Worm (Caenorhabditis elegans) whole organism, early embryonic: ENCODE measurements around the gene arrd-23.

ENCODE experiments used
- ama-1 ChIP-seq: fragments of 150-350 bp; optimal IDR thresholded peaks from 2 replicates; lab custom pipeline; 2014
- ceh-36 ChIP-seq: sonication (generic microtip); optimal IDR thresholded peaks from 2 replicates; lab custom pipeline; 2016; ENCODE audit warnings: missing genetic modification characterization, inconsistent platforms, missing compliant biosample characterization
- ets-7 ChIP-seq: sonication (generic microtip); optimal IDR thresholded peaks from 2 replicates; lab custom pipeline; 2016; ENCODE audit warnings: missing genotype, missing genetic modification characterization, missing compliant biosample characterization
- hmbx-1 ChIP-seq: sonication (generic microtip); optimal IDR thresholded peaks from 2 replicates; lab custom pipeline; 2016; ENCODE audit warnings: mild to moderate bottlenecking, missing genetic modification characterization, missing compliant biosample characterization
- hnd-1 ChIP-seq: sonication (generic microtip); optimal IDR thresholded peaks from 2 replicates; lab custom pipeline; 2016; ENCODE audit warnings: missing genetic modification characterization, missing compliant biosample characterization
- scrt-1 ChIP-seq: fragments of 200-800 bp; sonication (Bioruptor generic); IDR thresholded peaks from 2 replicates; pipeline ENCODE4 v1.3.6; 2022; ENCODE audit warnings: missing genetic modification characterization, missing compliant biosample characterization
- sea-1 ChIP-seq: fragments of 200-800 bp; sonication (Bioruptor generic); conservative IDR thresholded peaks from 2 replicates; pipeline ENCODE4 v1.3.6; 2022; ENCODE audit warnings: missing genetic modification characterization, missing compliant biosample characterization
- tbx-37 ChIP-seq: fragments of 200-800 bp; sonication (Bioruptor generic); conservative IDR thresholded peaks from 2 replicates; pipeline ENCODE4 v1.3.6; 2022; ENCODE audit warnings: missing genetic modification reagents, missing genetic modification characterization, missing compliant biosample characterization
- tra-4 ChIP-seq: sonication (generic microtip); optimal IDR thresholded peaks from 2 replicates; lab custom pipeline; 2017; ENCODE audit warnings: missing genetic modification characterization, missing compliant biosample characterization

DNA sequence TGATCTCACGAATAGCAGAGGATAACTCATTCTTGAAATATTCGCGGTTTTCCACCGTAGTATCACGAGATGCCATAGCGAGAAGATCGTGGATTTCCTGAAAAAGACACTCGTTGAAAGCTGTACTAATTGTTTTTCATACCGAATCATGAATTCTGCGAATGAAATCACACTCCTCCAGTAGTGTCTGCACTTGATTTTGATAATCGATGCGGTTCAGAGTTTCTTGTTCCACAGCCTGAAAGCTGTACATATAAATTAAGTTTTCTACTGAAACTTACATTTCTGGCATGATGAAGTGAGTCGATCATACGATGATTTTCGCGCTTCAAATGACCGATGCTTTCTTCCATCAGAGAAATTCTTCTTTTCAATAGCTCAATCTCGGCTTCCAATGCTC lies 28.7 kb downstream of the arrd-23 start:
- TF ChIP-seq ama-1 (lab: Kevin White, UChicago) (no peak), ets-7 (tag; lab: Kevin White, UChicago) (no peak), hmbx-1 (tag; lab: Kevin White, UChicago) (no peak), scrt-1 (GFP tag; lab: Robert Waterston, UW) (no peak), tra-4 (tag; lab: Kevin White, UChicago) (no peak), ceh-36 (tag; lab: Kevin White, UChicago) (no peak), hnd-1 (no peak), sea-1 (GFP tag; lab: Robert Waterston, UW) (no peak), tbx-37 (GFP tag; lab: Robert Waterston, UW) (no peak)
